Worm (Caenorhabditis elegans): ENCODE measurements around the gene C07G1.6.

DNA sequence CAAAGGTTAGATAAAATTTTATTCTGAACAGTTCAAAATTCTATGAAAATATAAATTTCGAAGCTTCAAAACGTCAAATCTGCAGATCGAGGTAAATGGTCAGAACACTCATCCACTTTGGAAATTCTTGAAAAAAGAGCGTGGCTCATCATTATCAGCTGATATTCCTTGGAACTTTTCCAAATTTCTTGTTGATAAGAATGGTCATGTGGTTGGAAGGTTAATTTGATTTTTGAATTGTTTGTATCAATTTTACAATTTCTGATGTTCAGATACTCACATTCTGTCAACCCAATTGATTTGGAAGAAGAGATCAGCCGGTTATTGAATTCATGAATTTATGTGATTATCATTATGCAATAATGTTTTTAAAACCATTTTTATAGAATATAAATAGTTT, 12.9 kb upstream of the C07G1.6 start:
- no peak for TF ChIP-seq hnd-1 (tag; optimal IDR thresholded peaks at IDR 0.05)
- no peak for TF ChIP-seq ama-1 (optimal IDR thresholded peaks at IDR 0.05)
- TF ChIP-seq pes-1 (GFP tag; IDR thresholded peaks at IDR 0.05) = no peak
- no peak for TF ChIP-seq tbx-37 (GFP tag; conservative IDR thresholded peaks at IDR 0.05)
- TF ChIP-seq tra-4 (tag; optimal IDR thresholded peaks at IDR 0.05) = no peak
- no peak for TF ChIP-seq ceh-36 (tag; optimal IDR thresholded peaks at IDR 0.05)
